Fruit fly (Drosophila melanogaster): ENCODE data around the gene CG17896.

Gene CG17896

dm6 chrX:463934-464333 is 29.4 kb downstream of the CG17896 start:
- TF ChIP-seq CG8478 (optimal IDR thresholded peaks at IDR 0.05): no peak
- TF ChIP-seq CTCF (optimal IDR thresholded peaks at IDR 0.05): no peak

dm6 chrX:460447-460846 is 32.8 kb downstream of the CG17896 start, which contains the start of gene ase:
Gene ase, plus strand, starts transcription at chrX:460747.
- TF ChIP-seq CG8478 (optimal IDR thresholded peaks at IDR 0.05) (no peak), CTCF (optimal IDR thresholded peaks at IDR 0.05) (no peak)

dm6 chrX:457803-458202 is 35.5 kb downstream of the CG17896 start:
- TF ChIP-seq CG8478 (optimal IDR thresholded peaks at IDR 0.05) (no peak), CTCF (optimal IDR thresholded peaks at IDR 0.05) (no peak)

dm6 chrX:456959-457358 is 36.3 kb downstream of the CG17896 start:
- TF ChIP-seq CG8478 (optimal IDR thresholded peaks at IDR 0.05) (no peak), CTCF (optimal IDR thresholded peaks at IDR 0.05) (no peak)

- TF ChIP-seq CTCF (optimal IDR thresholded peaks at IDR 0.05) (no peak), CG8478 (optimal IDR thresholded peaks at IDR 0.05) (no peak)
Measured at dm6 chrX:452716-453115, 40.6 kb downstream of the CG17896 start.

- TF ChIP-seq CTCF (optimal IDR thresholded peaks at IDR 0.05): no peak
- TF ChIP-seq CG8478 (optimal IDR thresholded peaks at IDR 0.05): no peak
Measured at dm6 chrX:448978-449377, 44.3 kb downstream of the CG17896 start.

dm6 chrX:448270-448669 is 45.0 kb downstream of the CG17896 start:
- TF ChIP-seq CG8478 (optimal IDR thresholded peaks at IDR 0.05) (no peak), CTCF (optimal IDR thresholded peaks at IDR 0.05) (no peak)

- no peak for TF ChIP-seq CTCF (optimal IDR thresholded peaks at IDR 0.05)
- TF ChIP-seq CG8478 (optimal IDR thresholded peaks at IDR 0.05): no peak
Measured at dm6 chrX:446002-446401, 47.3 kb downstream of the CG17896 start.

dm6 chrX:443981-444550 is 49.2 kb downstream of the CG17896 start:
- no peak for TF ChIP-seq CTCF (optimal IDR thresholded peaks at IDR 0.05)
- no peak for TF ChIP-seq CG8478 (optimal IDR thresholded peaks at IDR 0.05)

dm6 chrX:441295-441694 is 52.0 kb downstream of the CG17896 start:
- TF ChIP-seq CTCF (optimal IDR thresholded peaks at IDR 0.05) (no peak), CG8478 (optimal IDR thresholded peaks at IDR 0.05) (no peak)
